Worm (Caenorhabditis elegans): ENCODE measurements around the gene B0403.3.

B0403.3 gene

DNA sequence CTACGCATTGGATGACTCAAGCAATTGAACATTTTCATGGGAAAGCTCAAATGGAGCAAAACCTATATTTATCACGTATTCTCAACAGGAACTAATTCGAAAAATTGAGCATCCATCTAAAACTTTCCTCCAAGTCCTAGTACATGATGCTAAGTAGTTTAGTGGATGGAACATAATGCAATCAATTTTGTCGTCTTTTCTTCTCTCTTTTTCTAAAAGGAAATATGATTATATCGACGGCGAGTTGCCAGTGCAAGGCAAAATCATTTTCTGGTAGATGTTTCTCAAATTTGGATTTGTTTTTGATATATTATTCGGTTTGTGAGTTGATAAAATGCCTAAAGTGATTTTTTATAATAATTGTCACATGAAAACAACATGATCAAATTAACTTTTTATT, 22.4 kb downstream of the B0403.3 start:
- TF ChIP-seq unc-62 (GFP tag; optimal IDR thresholded peaks at IDR 0.05), result no peak

DNA sequence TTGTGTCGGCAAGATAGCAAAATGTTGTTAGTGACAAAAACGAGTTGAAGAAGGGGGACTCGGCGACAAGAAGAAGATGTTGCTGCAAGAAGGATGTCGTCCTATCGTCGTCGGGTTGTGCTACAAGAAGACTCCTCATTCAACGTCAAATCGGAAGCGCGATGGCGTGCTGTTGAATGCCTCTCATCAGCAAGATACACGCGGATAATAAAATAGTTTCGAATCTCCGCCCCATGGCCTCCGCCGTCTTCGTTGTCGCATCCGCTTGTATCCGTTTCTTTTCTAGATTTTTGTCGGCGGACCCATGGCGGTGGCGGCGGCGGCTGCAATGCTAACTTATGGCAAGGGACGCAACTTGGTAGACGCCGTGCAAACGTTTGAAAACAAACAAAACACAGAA, 25.1 kb downstream of the B0403.3 start:
- no peak for TF ChIP-seq unc-62 (GFP tag; optimal IDR thresholded peaks at IDR 0.05)

DNA sequence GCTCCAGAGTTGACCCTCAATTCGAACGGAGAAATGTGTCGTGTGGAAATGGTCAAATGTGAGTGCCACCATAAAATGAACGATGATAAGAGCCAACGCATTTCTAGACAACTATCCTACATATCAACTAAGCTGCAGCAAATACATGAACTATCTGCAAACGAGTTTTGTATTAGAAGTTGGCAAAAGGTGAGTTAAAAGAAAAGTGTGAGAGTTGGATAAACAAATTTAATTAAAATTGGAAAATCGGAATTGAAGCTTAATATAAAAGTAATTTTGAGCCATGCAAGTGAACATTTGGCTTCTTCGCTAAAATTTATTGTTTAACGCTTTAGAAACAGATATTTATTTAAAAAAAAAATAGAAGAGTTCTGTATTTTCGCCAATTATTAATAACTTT, 27.2 kb downstream of the B0403.3 start, which contains the start of gene cest-19:
Gene cest-19 (minus strand): TSS at position 101 of the 400 bp plus-strand sequence.
- no peak for TF ChIP-seq unc-62 (GFP tag; optimal IDR thresholded peaks at IDR 0.05)

- no peak for TF ChIP-seq unc-62 (GFP tag; optimal IDR thresholded peaks at IDR 0.05)
These were observed 29.3 kb downstream of the B0403.3 start for ce11 chrX:7033716-7034270.

ce11 chrX:7028836-7029235, 34.3 kb downstream of the B0403.3 start, which contains the start of gene flp-26:
Gene flp-26, plus strand, starts transcription at chrX:7029136.
- TF ChIP-seq unc-62 (GFP tag; optimal IDR thresholded peaks at IDR 0.05), result no peak

- no peak for TF ChIP-seq unc-62 (GFP tag; optimal IDR thresholded peaks at IDR 0.05)
These were observed 43.4 kb downstream of the B0403.3 start, which contains the start of gene cah-5 for ce11 chrX:7019733-7020132. Gene cah-5, plus strand, starts transcription at chrX:7020033.
